Fruit fly (Drosophila melanogaster): ENCODE results near the gene Sfp33A3.

DNA sequence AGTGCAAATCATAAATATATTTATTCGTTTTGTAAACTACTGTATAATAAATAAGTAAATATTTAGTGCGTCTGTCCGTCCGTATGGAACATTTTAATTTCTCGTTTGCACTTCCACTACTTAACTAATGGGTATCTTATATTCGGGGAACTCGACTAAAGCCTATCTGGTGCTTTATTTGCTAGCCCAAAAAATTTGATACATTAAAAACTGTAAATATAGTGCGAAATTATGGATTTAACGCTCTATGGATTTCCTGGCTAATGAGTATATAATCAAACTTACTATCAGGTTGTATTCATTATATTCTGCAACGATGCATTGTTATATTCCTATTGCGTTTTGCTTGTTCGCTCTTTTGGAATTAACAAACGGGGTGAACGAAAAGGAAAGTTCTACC, 2.8 kb upstream of the Sfp33A3 start, which contains the start of gene Sfp33A4:
- TF ChIP-seq psq (optimal IDR thresholded peaks at IDR 0.05) (no peak), h (optimal IDR thresholded peaks at IDR 0.05) (no peak)
